Fruit fly (Drosophila melanogaster) whole organism, embryonic: Measurements from ENCODE around the gene Prx3.

ENCODE experiments used
- Adf1 ChIP-seq: fragments of 200-800 bp; sonication (Bioruptor generic); IDR thresholded peaks from 2 replicates; pipeline ENCODE4 v1.3.6; 2022; ENCODE audit warnings: missing biosample characterization, missing genetic modification characterization
- Bgb ChIP-seq: fragments of 200-800 bp; sonication (Bioruptor generic); IDR thresholded peaks from 2 replicates; pipeline ENCODE4 v1.3.6; 2022; ENCODE audit warnings: missing biosample characterization, missing genetic modification characterization; ENCODE audit not compliant: partially characterized antibody
- CG1024 ChIP-seq: fragments of 200-800 bp; sonication (Bioruptor generic); IDR thresholded peaks from 2 replicates; pipeline ENCODE4 v1.3.6; 2022; ENCODE audit warnings: missing biosample characterization, missing genetic modification characterization
- CG11456 ChIP-seq: fragments of 200-800 bp; sonication (Bioruptor generic); IDR thresholded peaks from 3 replicates; pipeline ENCODE4 v1.3.6; 2022; ENCODE audit warnings: missing biosample characterization, missing genetic modification characterization
- CG13287 ChIP-seq: fragments of 200-800 bp; sonication (Bioruptor generic); IDR thresholded peaks from 2 replicates; pipeline ENCODE4 v1.3.6; 2022; ENCODE audit warnings: missing biosample characterization, missing genetic modification characterization; ENCODE audit not compliant: partially characterized antibody
- CG14050 ChIP-seq: fragments of 200-800 bp; sonication (Bioruptor generic); IDR thresholded peaks from 3 replicates; pipeline ENCODE4 v1.3.6; 2022; ENCODE audit warnings: missing biosample characterization, missing genetic modification characterization
- CG16813 ChIP-seq: fragments of 200-800 bp; sonication (Bioruptor generic); IDR thresholded peaks from 3 replicates; pipeline ENCODE4 v1.3.6; 2022; ENCODE audit warnings: missing biosample characterization, missing genetic modification characterization; ENCODE audit not compliant: partially characterized antibody
- CG32767 ChIP-seq: fragments of 200-800 bp; sonication (Bioruptor generic); IDR thresholded peaks from 2 replicates; pipeline ENCODE4 v1.3.6; 2022; ENCODE audit warnings: missing biosample characterization, missing genetic modification characterization
- CG32772 ChIP-seq: fragments of 200-800 bp; sonication (Bioruptor generic); IDR thresholded peaks from 2 replicates; pipeline ENCODE4 v1.3.6; 2022; ENCODE audit warnings: missing biosample characterization, missing genetic modification characterization
- CG34224 ChIP-seq: fragments of 200-800 bp; sonication (Bioruptor generic); IDR thresholded peaks from 3 replicates; pipeline ENCODE4 v1.3.6; 2022; ENCODE audit warnings: missing biosample characterization, missing genetic modification characterization; ENCODE audit not compliant: partially characterized antibody
- CG34422 ChIP-seq: fragments of 200-800 bp; sonication (Bioruptor generic); IDR thresholded peaks from 3 replicates; pipeline ENCODE4 v1.3.6; 2022; ENCODE audit warnings: missing biosample characterization, missing genetic modification characterization
- CG4424 ChIP-seq: fragments of 200-800 bp; sonication (Bioruptor generic); optimal IDR thresholded peaks from 3 replicates; lab custom pipeline; 2016; ENCODE audit warnings: missing biosample characterization, missing genetic modification characterization
- CG4730 ChIP-seq: fragments of 200-800 bp; sonication (Bioruptor generic); IDR thresholded peaks from 2 replicates; pipeline ENCODE4 v1.3.6; 2022; ENCODE audit warnings: missing biosample characterization, missing genetic modification characterization
- CG6175 ChIP-seq: fragments of 200-800 bp; sonication (Bioruptor generic); IDR thresholded peaks from 3 replicates; pipeline ENCODE4 v1.3.6; 2022; ENCODE audit warnings: missing biosample characterization, missing genetic modification characterization
- CG7963 ChIP-seq: fragments of 200-800 bp; sonication (Bioruptor generic); IDR thresholded peaks from 3 replicates; pipeline ENCODE4 v1.3.6; 2022; ENCODE audit warnings: missing biosample characterization, missing genetic modification characterization; ENCODE audit not compliant: partially characterized antibody
- CG7987 ChIP-seq: fragments of 200-800 bp; sonication (Bioruptor generic); optimal IDR thresholded peaks from 2 replicates; lab custom pipeline; 2018; ENCODE audit warnings: missing biosample characterization, mild to moderate bottlenecking, missing genetic modification characterization, moderate library complexity
- CG9215 ChIP-seq: fragments of 200-800 bp; sonication (Bioruptor generic); IDR thresholded peaks from 2 replicates; pipeline ENCODE4 v1.3.6; 2022; ENCODE audit warnings: missing biosample characterization, missing genetic modification characterization
- CoRest ChIP-seq: fragments of 200-800 bp; sonication (Bioruptor generic); optimal IDR thresholded peaks from 3 replicates; lab custom pipeline; 2018; ENCODE audit warnings: missing biosample characterization, mild to moderate bottlenecking, missing genetic modification characterization, moderate library complexity
- D ChIP-seq, 2 experiments: fragments of 200-800 bp in 1 of 2; fragments of >200 bp in 1 of 2; sonication (Bioruptor generic) in 1 of 2; optimal IDR thresholded peaks; 2 replicates in 1 of 2; 3 replicates in 1 of 2; lab custom pipeline; 2017; ENCODE audit warnings: mild to moderate bottlenecking in 1 of 2, missing biosample characterization in 1 of 2, missing genetic modification characterization in 1 of 2, missing genetic modification reagents in 1 of 2
- Doc2 ChIP-seq: fragments of 200-800 bp; sonication (Bioruptor generic); IDR thresholded peaks from 2 replicates; pipeline ENCODE4 v1.3.6; 2022; ENCODE audit warnings: missing biosample characterization, missing genetic modification characterization
- Hr39 ChIP-seq: fragments of >200 bp; optimal IDR thresholded peaks from 2 replicates; lab custom pipeline; 2017
- MBD-R2 ChIP-seq: fragments of 200-800 bp; sonication (Bioruptor generic); IDR thresholded peaks from 2 replicates; pipeline ENCODE4 v1.3.6; 2022; ENCODE audit warnings: missing biosample characterization, missing genetic modification characterization
- MESR4 ChIP-seq: fragments of 200-800 bp; sonication (Bioruptor generic); optimal IDR thresholded peaks from 2 replicates; lab custom pipeline; 2018; ENCODE audit warnings: missing biosample characterization, mild to moderate bottlenecking, missing genetic modification characterization, moderate library complexity
- Med ChIP-seq: fragments of 200-800 bp; sonication (Bioruptor generic); peaks from one replicate; lab custom pipeline; 2016; ENCODE audit warnings: missing biosample characterization, missing genetic modification characterization, mild to moderate bottlenecking, inconsistent platforms, moderate library complexity
- Opbp ChIP-seq: fragments of 200-800 bp; sonication (Bioruptor generic); IDR thresholded peaks from 3 replicates; pipeline ENCODE4 v1.3.6; 2022; ENCODE audit warnings: missing biosample characterization, missing genetic modification characterization; ENCODE audit not compliant: partially characterized antibody
- Sin3A ChIP-seq: fragments of >200 bp; optimal IDR thresholded peaks from 2 replicates; lab custom pipeline; 2018
- YL-1 ChIP-seq: fragments of 200-800 bp; sonication (Bioruptor generic); optimal IDR thresholded peaks from 3 replicates; lab custom pipeline; 2017; ENCODE audit warnings: missing biosample characterization, mild to moderate bottlenecking, missing genetic modification characterization
- ato ChIP-seq: fragments of 200-800 bp; sonication (Bioruptor generic); IDR thresholded peaks from 2 replicates; pipeline ENCODE4 v1.3.6; 2022; ENCODE audit warnings: missing biosample characterization, missing genetic modification characterization; ENCODE audit not compliant: partially characterized antibody
- bbx ChIP-seq: fragments of 200-800 bp; sonication (Bioruptor generic); IDR thresholded peaks from 2 replicates; pipeline ENCODE4 v1.3.6; 2022; ENCODE audit warnings: missing biosample characterization, missing genetic modification characterization; ENCODE audit not compliant: partially characterized antibody
- chn ChIP-seq: fragments of 200-800 bp; sonication (Bioruptor generic); optimal IDR thresholded peaks from 2 replicates; lab custom pipeline; 2016; ENCODE audit warnings: missing biosample characterization, missing genetic modification characterization
- eve ChIP-seq, 2 experiments: fragments of >200 bp; optimal IDR thresholded peaks; 2 replicates each; lab custom pipeline; 2017; ENCODE audit warnings: missing biosample characterization in 2 of 2, missing genetic modification characterization in 2 of 2
- exex ChIP-seq: fragments of 200-800 bp; sonication (Bioruptor generic); optimal IDR thresholded peaks from 4 replicates; lab custom pipeline; 2018; ENCODE audit warnings: missing biosample characterization, mild to moderate bottlenecking, missing genetic modification characterization, moderate library complexity
- gcm ChIP-seq: fragments of 200-800 bp; sonication (Bioruptor generic); optimal IDR thresholded peaks from 2 replicates; lab custom pipeline; 2019; ENCODE audit warnings: missing biosample characterization, mild to moderate bottlenecking, missing genetic modification characterization, moderate library complexity
- odd ChIP-seq: fragments of 200-800 bp; sonication (Bioruptor generic); optimal IDR thresholded peaks from 2 replicates; lab custom pipeline; 2017; ENCODE audit warnings: missing biosample characterization, mild to moderate bottlenecking, missing genetic modification characterization
- pfk ChIP-seq: fragments of 200-800 bp; sonication (Bioruptor generic); optimal IDR thresholded peaks from 2 replicates; lab custom pipeline; 2018; ENCODE audit warnings: missing biosample characterization, mild to moderate bottlenecking, missing genetic modification characterization, moderate library complexity
- run ChIP-seq: fragments of 200-800 bp; sonication (Bioruptor generic); optimal IDR thresholded peaks from 3 replicates; lab custom pipeline; 2018; ENCODE audit warnings: missing biosample characterization, mild to moderate bottlenecking, missing genetic modification characterization
- sens ChIP-seq: fragments of 200-800 bp; sonication (Bioruptor generic); peaks from one replicate; lab custom pipeline; 2016; ENCODE audit warnings: missing biosample characterization, missing genetic modification characterization
- slbo ChIP-seq: fragments of 200-800 bp; sonication (Bioruptor generic); IDR thresholded peaks from 2 replicates; pipeline ENCODE4 v1.3.6; 2022; ENCODE audit warnings: missing biosample characterization, missing genetic modification characterization
- sna ChIP-seq: fragments of 200-800 bp; sonication (Bioruptor generic); IDR thresholded peaks from 2 replicates; pipeline ENCODE4 v1.3.6; 2022; ENCODE audit warnings: missing biosample characterization, missing genetic modification characterization; ENCODE audit not compliant: partially characterized antibody
- ssp ChIP-seq: fragments of 200-800 bp; sonication (Bioruptor generic); IDR thresholded peaks from 2 replicates; pipeline ENCODE4 v1.3.6; 2022; ENCODE audit warnings: missing biosample characterization, missing genetic modification characterization
- stwl ChIP-seq: fragments of 200-800 bp; sonication (Bioruptor generic); optimal IDR thresholded peaks from 3 replicates; lab custom pipeline; 2018; ENCODE audit warnings: missing biosample characterization, mild to moderate bottlenecking, missing genetic modification characterization, moderate library complexity
- unpg ChIP-seq: fragments of 200-800 bp; sonication (Bioruptor generic); optimal IDR thresholded peaks from 3 replicates; lab custom pipeline; 2018; ENCODE audit warnings: missing biosample characterization, mild to moderate bottlenecking, missing genetic modification characterization, moderate library complexity
- zfh2 ChIP-seq: fragments of 200-800 bp; sonication (Bioruptor generic); optimal IDR thresholded peaks from 2 replicates; lab custom pipeline; 2016; ENCODE audit warnings: missing biosample characterization, missing genetic modification characterization

Gene Prx3

DNA sequence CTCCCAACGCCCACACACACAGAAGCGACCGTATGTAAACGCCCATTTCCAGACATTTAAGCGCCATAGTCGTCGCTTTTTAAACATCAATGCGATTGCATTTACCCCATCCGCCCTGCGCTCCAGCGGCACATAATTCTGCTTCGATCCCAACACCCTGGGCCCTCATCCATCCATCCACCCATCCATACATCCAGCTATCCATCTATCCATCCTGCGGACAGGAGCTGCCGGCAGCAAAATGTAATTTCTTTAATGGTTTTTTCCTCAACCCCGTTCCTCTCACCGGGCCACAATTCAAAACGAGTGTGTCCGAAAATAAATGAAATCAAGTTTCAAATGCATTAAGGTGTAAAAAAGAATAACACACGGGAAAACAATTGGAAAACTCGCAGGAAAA is 3.7 kb upstream of the Prx3 start (continued):
- no peak for TF ChIP-seq run (tag; lab: Kevin White, UChicago)

DNA sequence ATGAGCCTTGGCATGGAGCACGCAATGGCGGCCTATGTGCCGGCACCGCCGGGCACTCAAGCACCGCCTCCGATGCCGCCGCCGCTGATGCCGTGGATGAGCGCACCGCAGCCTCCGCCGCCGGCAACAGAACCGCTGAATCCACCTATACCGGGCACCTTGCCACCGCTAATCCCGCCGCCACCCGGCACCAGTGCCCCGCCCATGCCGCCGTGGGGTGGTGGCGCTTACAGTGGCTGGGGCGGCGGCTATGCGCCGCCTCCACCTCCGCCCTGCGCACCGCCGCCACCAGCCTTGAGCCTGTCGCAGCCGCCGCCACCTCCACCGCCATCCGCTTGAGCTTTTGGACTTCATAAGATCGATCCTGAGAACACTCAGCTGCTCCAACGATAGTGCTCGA is 1.7 kb downstream of the Prx3 start:
- TF ChIP-seq odd: no peak
- TF ChIP-seq CG14050 (GFP tag; lab: Robert Waterston, UW): no peak
- 0 out of 2 replicates have a peak, but pooled peaks have one; percentile 10 for TF ChIP-seq slbo (GFP tag; lab: Robert Waterston, UW)
- no peak for TF ChIP-seq CG7987
- no peak for TF ChIP-seq CoRest (tag; lab: Kevin White, UChicago)
- peak; percentile 9 for TF ChIP-seq sens (GFP tag; lab: Kevin White, UChicago)
- TF ChIP-seq CG7963 (GFP tag; lab: Robert Waterston, UW): no peak
- TF ChIP-seq Med (GFP tag; lab: Kevin White, UChicago): peak; percentile 56
- TF ChIP-seq CG16813: 0 out of 3 replicates have a peak, but pooled peaks have one; percentile 12
- TF ChIP-seq CG11456 (GFP tag; lab: Robert Waterston, UW): 0 out of 3 replicates have a peak, but pooled peaks have one; percentile 38
- no peak for TF ChIP-seq CG9215 (GFP tag; lab: Robert Waterston, UW)
- TF ChIP-seq Bgb (GFP tag; lab: Robert Waterston, UW): 0 out of 2 replicates have a peak, but pooled peaks have one; percentile 21
- peak; percentile 6 for TF ChIP-seq Hr39

DNA sequence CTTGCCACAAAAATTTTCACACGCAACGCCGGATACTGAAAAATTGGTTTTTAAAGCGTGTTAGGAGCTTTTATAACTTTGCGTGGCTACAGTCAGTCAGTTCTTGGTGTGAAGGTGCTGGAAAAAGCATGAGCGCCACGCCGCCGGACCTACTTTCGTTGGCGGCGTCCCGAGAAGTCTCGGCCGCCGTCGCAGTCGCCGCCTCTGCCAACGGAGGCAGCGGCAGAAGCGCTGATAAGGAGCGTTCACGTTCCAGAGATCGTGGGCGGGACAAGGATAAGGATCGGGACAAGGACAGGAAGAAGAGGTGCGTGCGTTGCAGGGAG is 5.9 kb downstream of the Prx3 start:
- TF ChIP-seq ssp (GFP tag; lab: Robert Waterston, UW) (no peak), CG4730 (GFP tag; lab: Robert Waterston, UW) (no peak), MBD-R2 (GFP tag; lab: Robert Waterston, UW) (peak; percentile 54), Sin3A (lab: Kevin White, UChicago) (peak; percentile 30), pfk (GFP tag; lab: Kevin White, UChicago) (peak; percentile 90), CG34224 (GFP tag; lab: Robert Waterston, UW) (peak; percentile 33; the same call in 1 of the 3 replicates), chn (GFP tag; lab: Kevin White, UChicago) (no peak), Opbp (no peak), MESR4 (GFP tag; lab: Kevin White, UChicago) (peak; percentile 95), CG32772 (GFP tag; lab: Robert Waterston, UW) (no peak), CG32767 (peak; percentile 34; the same call in 1 of the 2 replicates), eve (GFP tag; optimal IDR thresholded peaks at IDR 0.05; lab: Kevin White, UChicago) (no peak), YL-1 (GFP tag; lab: Kevin White, UChicago) (peak; percentile 63), sna (GFP tag; lab: Robert Waterston, UW) (0 out of 2 replicates have a peak, but pooled peaks have one; percentile 33), zfh2 (GFP tag; lab: Kevin White, UChicago) (no peak), ato (GFP tag; lab: Robert Waterston, UW) (0 out of 2 replicates have a peak, but pooled peaks have one; percentile 23), Med (GFP tag; lab: Kevin White, UChicago) (peak; percentile 69), unpg (no peak), CG6175 (GFP tag; lab: Robert Waterston, UW) (0 out of 3 replicates have a peak, but pooled peaks have one; percentile 57), Doc2 (GFP tag; lab: Robert Waterston, UW) (no peak), D (optimal IDR thresholded peaks at IDR 0.05; lab: Kevin White, UChicago) (no peak), D (GFP tag; optimal IDR thresholded peaks at IDR 0.05; lab: Kevin White, UChicago) (no peak), bbx (GFP tag; lab: Robert Waterston, UW) (0 out of 2 replicates have a peak, but pooled peaks have one; percentile 10), CG1024 (GFP tag; lab: Robert Waterston, UW) (no peak), CG34422 (GFP tag; lab: Robert Waterston, UW) (peak; percentile 45; the same call in 1 of the 3 replicates), exex (tag; lab: Kevin White, UChicago) (no peak), CG13287 (peak; percentile 19; the same call in 1 of the 2 replicates), stwl (tag; lab: Kevin White, UChicago) (no peak), Adf1 (peak; percentile 97), gcm (GFP tag; lab: Kevin White, UChicago) (no peak), CG4424 (GFP tag; lab: Kevin White, UChicago) (no peak)
